Worm (Caenorhabditis elegans) whole organism, L2 larva: ENCODE measurements around the gene vps-45.

ENCODE experiments used
- aly-2 ChIP-seq: fragments of 150-350 bp; optimal IDR thresholded peaks from 2 replicates; lab custom pipeline; 2014; ENCODE audit warnings: missing biosample characterization, missing genetic modification characterization
- elt-3 ChIP-seq: sonication (generic microtip); optimal IDR thresholded peaks from 2 replicates; lab custom pipeline; 2017; ENCODE audit warnings: missing biosample characterization, missing genetic modification characterization
- lin-39 ChIP-seq: fragments of 150-350 bp; optimal IDR thresholded peaks from 2 replicates; lab custom pipeline; 2014; ENCODE audit warnings: missing biosample characterization, missing genetic modification reagents, missing genetic modification characterization
- mbf-1 ChIP-seq: sonication (generic microtip); optimal IDR thresholded peaks from 2 replicates; lab custom pipeline; 2017; ENCODE audit warnings: missing biosample characterization, missing genetic modification characterization
- mdl-1 ChIP-seq, 2 experiments: fragments of 150-350 bp in 1 of 2; sonication (generic microtip) in 1 of 2; optimal IDR thresholded peaks; 2 replicates each; lab custom pipeline; 2017; ENCODE audit warnings: missing biosample characterization in 2 of 2, missing genetic modification characterization in 2 of 2
- nhr-10 ChIP-seq: sonication (generic microtip); optimal IDR thresholded peaks from 2 replicates; lab custom pipeline; 2017; ENCODE audit warnings: missing biosample characterization, missing genetic modification characterization
- nhr-11 ChIP-seq: fragments of 150-350 bp; optimal IDR thresholded peaks from 2 replicates; lab custom pipeline; 2014; ENCODE audit warnings: missing biosample characterization, missing genetic modification characterization
- nhr-129 ChIP-seq: fragments of 150-350 bp; optimal IDR thresholded peaks from 2 replicates; lab custom pipeline; 2014; ENCODE audit warnings: missing biosample characterization, missing genetic modification characterization
- nhr-21 ChIP-seq: fragments of 150-350 bp; optimal IDR thresholded peaks from 2 replicates; lab custom pipeline; 2014; ENCODE audit warnings: missing biosample characterization, missing genetic modification characterization
- nhr-25 ChIP-seq: fragments of 150-350 bp; sonication (generic microtip); optimal IDR thresholded peaks from 3 replicates; lab custom pipeline; 2014; ENCODE audit warnings: missing biosample characterization, missing genetic modification characterization
- skn-1 ChIP-seq: sonication (generic microtip); optimal IDR thresholded peaks from 2 replicates; lab custom pipeline; 2017; ENCODE audit warnings: missing biosample characterization, missing genetic modification characterization
- snpc-4 ChIP-seq: fragments of 150-350 bp; optimal IDR thresholded peaks from 2 replicates; lab custom pipeline; 2014; ENCODE audit warnings: missing biosample characterization, missing genetic modification characterization
- unc-39 ChIP-seq: fragments of 150-350 bp; optimal IDR thresholded peaks from 2 replicates; lab custom pipeline; 2014; ENCODE audit warnings: missing biosample characterization, missing genetic modification characterization

ce11 chrX:1012385-1012866 is 37.8 kb upstream of the vps-45 start:
- TF ChIP-seq nhr-129 (tag; lab: Kevin White, UChicago): no peak
- no peak for TF ChIP-seq mbf-1 (tag; lab: Kevin White, UChicago)
- TF ChIP-seq nhr-25 (tag; lab: Kevin White, UChicago): peak; percentile 37
- TF ChIP-seq unc-39 (tag; lab: Kevin White, UChicago): no peak
- TF ChIP-seq lin-39 (tag; lab: Kevin White, UChicago): no peak
- no peak for TF ChIP-seq nhr-21 (tag; lab: Kevin White, UChicago)
- TF ChIP-seq snpc-4 (tag; lab: Kevin White, UChicago): no peak
- TF ChIP-seq nhr-11 (tag; lab: Kevin White, UChicago): no peak
- no peak for TF ChIP-seq nhr-10 (tag; lab: Kevin White, UChicago)
- no peak for TF ChIP-seq skn-1 (tag; lab: Kevin White, UChicago)
- TF ChIP-seq mdl-1 (tag; optimal IDR thresholded peaks at IDR 0.05; lab: Kevin White, UChicago): no peak
- no peak for TF ChIP-seq elt-3 (tag; lab: Kevin White, UChicago)
- no peak for TF ChIP-seq aly-2 (tag; lab: Kevin White, UChicago)
